Worm (Caenorhabditis elegans): ENCODE data around the gene rap-1.

The rap-1 gene

DNA sequence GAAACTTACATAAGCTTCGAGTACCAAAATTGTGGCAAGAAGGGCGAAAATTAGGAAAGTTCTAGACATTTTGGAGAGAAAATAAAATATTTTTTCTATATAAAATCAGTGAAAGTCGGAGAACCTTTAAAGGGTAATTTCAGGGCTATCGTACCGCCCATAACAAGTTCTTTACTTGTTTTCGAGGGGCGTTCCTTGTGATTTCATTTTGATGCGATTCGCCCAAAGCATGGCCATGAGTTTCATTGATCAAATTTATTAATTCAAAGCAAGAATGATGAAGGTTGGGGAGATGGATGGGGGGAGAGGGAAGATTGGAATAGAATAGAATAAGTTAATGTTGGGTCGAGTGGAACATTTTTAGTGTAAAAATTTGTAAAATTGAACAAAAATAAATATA lies 2.7 kb downstream of the rap-1 start, which contains the start of gene C27B7.9:
C27B7.9 (minus strand) TSS at position 101 of the 400 bp plus-strand sequence.
- TF ChIP-seq ceh-16 (tag; optimal IDR thresholded peaks at IDR 0.05) (no peak), mdl-1 (tag; optimal IDR thresholded peaks at IDR 0.05) (no peak), nhr-77 (tag; optimal IDR thresholded peaks at IDR 0.05) (no peak)

DNA sequence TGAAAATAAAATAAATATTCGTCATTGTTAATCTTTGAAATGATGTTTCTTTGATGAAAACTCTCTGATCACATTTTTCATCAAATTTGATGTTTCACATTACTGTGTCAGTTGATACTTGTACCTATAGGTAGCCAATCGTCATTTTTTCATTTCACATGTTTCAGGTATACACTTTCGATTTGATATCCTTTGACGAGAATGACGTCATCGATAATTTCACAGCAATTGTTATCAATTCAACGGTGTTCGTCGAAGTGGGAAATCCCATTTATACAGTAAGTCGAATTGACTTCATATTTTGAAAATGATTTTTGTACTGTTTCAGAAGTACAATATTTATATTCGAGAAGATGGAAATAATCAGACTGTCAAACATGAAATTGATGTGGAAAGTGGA lies 4.5 kb downstream of the rap-1 start:
- no peak for TF ChIP-seq lin-39 (tag; optimal IDR thresholded peaks at IDR 0.05)

DNA sequence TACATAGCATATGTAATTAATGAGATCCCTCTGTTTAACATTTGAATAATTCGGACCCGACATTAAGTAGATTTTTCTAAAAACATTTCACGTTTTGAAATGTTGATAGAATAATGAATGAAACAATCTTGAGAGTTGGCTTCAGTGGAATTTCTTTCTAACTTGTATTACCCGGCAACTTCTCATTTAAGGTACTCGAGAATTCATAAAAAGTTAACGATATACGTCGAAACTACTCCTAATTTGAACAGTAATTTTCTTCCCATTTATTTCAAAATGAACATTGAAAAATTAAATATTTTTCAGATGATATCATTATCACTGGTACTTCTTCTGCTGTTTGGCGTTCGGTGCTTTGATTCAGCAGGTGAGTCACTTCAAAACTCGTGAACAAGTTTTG lies 11.9 kb downstream of the rap-1 start, which contains the start of gene C27B7.7:
C27B7.7 (plus strand) TSS at position 301 of the 400 bp plus-strand sequence.
- no peak for TF ChIP-seq nhr-12 (tag; optimal IDR thresholded peaks at IDR 0.05)
- TF ChIP-seq elt-2 (tag; optimal IDR thresholded peaks at IDR 0.05), result no peak
- TF ChIP-seq eor-1 (tag; optimal IDR thresholded peaks at IDR 0.05), result no peak
- TF ChIP-seq tbx-2 (tag; optimal IDR thresholded peaks at IDR 0.05), result no peak
- TF ChIP-seq lsy-12 (tag; optimal IDR thresholded peaks at IDR 0.05), result no peak
- TF ChIP-seq R02D3.7 (tag; optimal IDR thresholded peaks at IDR 0.05), result no peak
- TF ChIP-seq elt-1 (tag; optimal IDR thresholded peaks at IDR 0.05), result no peak
- no peak for TF ChIP-seq fos-1 (tag; optimal IDR thresholded peaks at IDR 0.05)
- no peak for TF ChIP-seq ceh-82 (tag; optimal IDR thresholded peaks at IDR 0.05)
- no peak for TF ChIP-seq skn-1 (tag; optimal IDR thresholded peaks at IDR 0.05)
- TF ChIP-seq nhr-77 (tag; optimal IDR thresholded peaks at IDR 0.05), result no peak
- TF ChIP-seq unc-62 (GFP tag; optimal IDR thresholded peaks at IDR 0.05), result no peak
- TF ChIP-seq snpc-4 (tag; optimal IDR thresholded peaks at IDR 0.05), result no peak
- no peak for TF ChIP-seq hmg-11 (tag; optimal IDR thresholded peaks at IDR 0.05)
- no peak for TF ChIP-seq egl-27 (tag; optimal IDR thresholded peaks at IDR 0.05)
- no peak for TF ChIP-seq elt-3 (tag; optimal IDR thresholded peaks at IDR 0.05)
- no peak for TF ChIP-seq nhr-43 (tag; optimal IDR thresholded peaks at IDR 0.05; ENCODE audit: poor library complexity, severe bottlenecking)
- TF ChIP-seq ama-1 (optimal IDR thresholded peaks at IDR 0.05), result no peak
- TF ChIP-seq lin-15B (tag; optimal IDR thresholded peaks at IDR 0.05), result no peak
- TF ChIP-seq unc-39 (tag; optimal IDR thresholded peaks at IDR 0.05), result no peak

ce11 chrIV:8906164-8906563 lies 12.5 kb downstream of the rap-1 start, which contains the start of gene C27B7.6:
TSS of gene C27B7.6 (minus strand) at chrIV:8906345.
- no peak for TF ChIP-seq egl-27 (tag; optimal IDR thresholded peaks at IDR 0.05)
- TF ChIP-seq R02D3.7 (tag; optimal IDR thresholded peaks at IDR 0.05), result no peak
- no peak for TF ChIP-seq sea-2 (GFP tag; optimal IDR thresholded peaks at IDR 0.05)
- TF ChIP-seq nhr-25 (tag; optimal IDR thresholded peaks at IDR 0.05), result no peak
- TF ChIP-seq nhr-67 (tag; optimal IDR thresholded peaks at IDR 0.05), result no peak
- TF ChIP-seq ceh-9 (tag; optimal IDR thresholded peaks at IDR 0.05), result no peak
- no peak for TF ChIP-seq elt-1 (tag; optimal IDR thresholded peaks at IDR 0.05)
- no peak for TF ChIP-seq fkh-2 (tag; optimal IDR thresholded peaks at IDR 0.05)
- no peak for TF ChIP-seq unc-39 (tag; optimal IDR thresholded peaks at IDR 0.05)
- TF ChIP-seq pqm-1 (tag; optimal IDR thresholded peaks at IDR 0.05), result no peak
- TF ChIP-seq snpc-4 (tag; optimal IDR thresholded peaks at IDR 0.05), result no peak
- TF ChIP-seq lsy-12 (tag; optimal IDR thresholded peaks at IDR 0.05), result no peak
- no peak for TF ChIP-seq nfya-1 (tag; optimal IDR thresholded peaks at IDR 0.05; ENCODE audit: insufficient read depth)
- TF ChIP-seq mdl-1 (tag; optimal IDR thresholded peaks at IDR 0.05), result no peak
- no peak for TF ChIP-seq nhr-237 (tag; optimal IDR thresholded peaks at IDR 0.05)
- no peak for TF ChIP-seq nhr-77 (tag; optimal IDR thresholded peaks at IDR 0.05)
- TF ChIP-seq elt-3 (tag; optimal IDR thresholded peaks at IDR 0.05), result no peak
- no peak for TF ChIP-seq ama-1 (optimal IDR thresholded peaks at IDR 0.05)

ce11 chrIV:8901346-8901745 lies 17.3 kb downstream of the rap-1 start, which contains the start of gene C27B7.5:
TSS of gene C27B7.5 (plus strand) at chrIV:8901646.
- TF ChIP-seq elt-2 (tag; optimal IDR thresholded peaks at IDR 0.05), result peak; percentile 12
- TF ChIP-seq sea-2 (GFP tag; optimal IDR thresholded peaks at IDR 0.05), result no peak
- no peak for TF ChIP-seq mml-1 (tag; optimal IDR thresholded peaks at IDR 0.05)
- no peak for TF ChIP-seq ztf-4 (tag; optimal IDR thresholded peaks at IDR 0.05)
- TF ChIP-seq pqm-1 (tag; optimal IDR thresholded peaks at IDR 0.05), result no peak
- no peak for TF ChIP-seq daf-12 (tag; optimal IDR thresholded peaks at IDR 0.05)

All from whole organism, L3 larva.